Fruit fly (Drosophila melanogaster): ENCODE measurements around the gene Tsp3A.

Gene Tsp3A

DNA sequence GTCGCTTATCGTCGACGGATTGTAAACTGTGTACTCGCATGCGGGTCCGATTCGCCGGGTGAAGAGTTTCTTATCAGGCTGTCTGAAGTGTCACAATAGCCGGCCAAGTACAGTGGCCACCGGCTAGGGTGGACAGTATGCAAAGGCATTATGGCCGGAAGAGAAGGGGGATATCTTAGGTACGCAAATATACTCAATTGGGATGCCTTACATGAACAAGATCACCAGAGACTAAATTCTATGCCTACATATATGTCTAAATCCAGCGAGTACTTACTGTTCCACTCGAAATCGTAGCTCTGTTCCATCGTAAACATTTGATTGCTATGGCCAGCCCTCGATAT is 25.8 kb downstream of the Tsp3A start (continued):
- TF ChIP-seq CG7556 (GFP tag; optimal IDR thresholded peaks at IDR 0.05) (peak; percentile 83), Dip3 (GFP tag; optimal IDR thresholded peaks at IDR 0.05) (peak; percentile 96), toy (GFP tag; IDR thresholded peaks at IDR 0.05) (peak; percentile 88), Bdp1 (GFP tag; optimal IDR thresholded peaks at IDR 0.05) (peak; percentile 73), Nf-YB (GFP tag; optimal IDR thresholded peaks at IDR 0.05) (peak; percentile 56), ato (GFP tag; IDR thresholded peaks at IDR 0.05; ENCODE audit: partially characterized antibody) (no peak), rib (GFP tag; IDR thresholded peaks at IDR 0.05) (peak; percentile 97), row (GFP tag; IDR thresholded peaks at IDR 0.05) (peak; percentile 97), CG8089 (GFP tag; optimal IDR thresholded peaks at IDR 0.05) (peak; percentile 78), al (GFP tag; IDR thresholded peaks at IDR 0.05) (peak; percentile 91), CG43689 (GFP tag; IDR thresholded peaks at IDR 0.05) (peak; percentile 81), ind (GFP tag; optimal IDR thresholded peaks at IDR 0.05) (peak; percentile 97), shn (GFP tag; optimal IDR thresholded peaks at IDR 0.05) (peak; percentile 83), CG13775 (GFP tag; optimal IDR thresholded peaks at IDR 0.05) (peak; percentile 81), az2 (GFP tag; optimal IDR thresholded peaks at IDR 0.05) (peak; percentile 87), CG13296 (GFP tag; optimal IDR thresholded peaks at IDR 0.05) (peak; percentile 86), Eip74EF (GFP tag; optimal IDR thresholded peaks at IDR 0.05) (peak in 1 of 2 experiments; percentile 79), CG4730 (GFP tag; IDR thresholded peaks at IDR 0.05) (peak; percentile 93), CG18262 (tag; optimal IDR thresholded peaks at IDR 0.05) (peak; percentile 75), CG16813 (GFP tag; IDR thresholded peaks at IDR 0.05; ENCODE audit: partially characterized antibody) (no peak), CoRest (tag; optimal IDR thresholded peaks at IDR 0.05) (peak; percentile 87), CG12236 (GFP tag; optimal IDR thresholded peaks at IDR 0.05) (peak; percentile 79), bowl (GFP tag; IDR thresholded peaks at IDR 0.05) (peak; percentile 85), C15 (GFP tag; IDR thresholded peaks at IDR 0.05) (peak; percentile 67; the same call in 1 of the 3 replicates), Sox102F (GFP tag; optimal IDR thresholded peaks at IDR 0.05) (peak; percentile 87), dmrt11E (tag; optimal IDR thresholded peaks at IDR 0.05) (peak; percentile 51), Sin3A (optimal IDR thresholded peaks at IDR 0.05) (no peak), Med (GFP tag) (peak; percentile 99), CG2120 (GFP tag; optimal IDR thresholded peaks at IDR 0.05) (peak; percentile 97), exex (tag; optimal IDR thresholded peaks at IDR 0.05) (peak; percentile 83), Oli (tag; optimal IDR thresholded peaks at IDR 0.05) (peak; percentile 90), lov (optimal IDR thresholded peaks at IDR 0.05) (no peak), lov (GFP tag; IDR thresholded peaks at IDR 0.05) (peak; percentile 85; the same call in 2 of the 3 replicates), sr (GFP tag; IDR thresholded peaks at IDR 0.05) (peak; percentile 86), gt (GFP tag; IDR thresholded peaks at IDR 0.05) (peak; percentile 66), mam (GFP tag; optimal IDR thresholded peaks at IDR 0.05) (peak; percentile 97), E2f1 (GFP tag; IDR thresholded peaks at IDR 0.05) (peak; percentile 94), ewg (GFP tag; optimal IDR thresholded peaks at IDR 0.05) (peak; percentile 75), sim (GFP tag; IDR thresholded peaks at IDR 0.05) (peak; percentile 75), CG3065 (GFP tag; optimal IDR thresholded peaks at IDR 0.05) (peak; percentile 67), Dbx (GFP tag; IDR thresholded peaks at IDR 0.05) (peak; percentile 96), ci (GFP tag; IDR thresholded peaks at IDR 0.05) (peak; percentile 96), CG31441 (GFP tag; IDR thresholded peaks at IDR 0.05) (peak; percentile 84; the same call in 1 of the 2 replicates), pnt (GFP tag; optimal IDR thresholded peaks at IDR 0.05) (peak; percentile 86), CG11504 (tag; optimal IDR thresholded peaks at IDR 0.05) (peak; percentile 91), CG17568 (GFP tag; optimal IDR thresholded peaks at IDR 0.05) (no peak), h (optimal IDR thresholded peaks at IDR 0.05) (no peak), insv (GFP tag; optimal IDR thresholded peaks at IDR 0.05) (no peak), Oaz (GFP tag; IDR thresholded peaks at IDR 0.05) (peak; percentile 86), ap (GFP tag; IDR thresholded peaks at IDR 0.05) (peak; percentile 91), gro (GFP tag; optimal IDR thresholded peaks at IDR 0.05) (peak; percentile 92), CG18764 (GFP tag; optimal IDR thresholded peaks at IDR 0.05) (peak; percentile 76), Myb (GFP tag; optimal IDR thresholded peaks at IDR 0.05) (peak; percentile 78)
